ENCODE assay signal across 1 fruit fly cellular context in genomic region chr2L:9176114-9176553, dm6.
TF ChIP-seq lines count a peak whose summit lies in the region.

No protein-coding gene starts in this region.

TF ChIP-seq in whole organism, embryonic, 481 proteins besides CTCF, POLR2A, EP300 and RAD21 (continued from another document and continues in another):
- TF ChIP-seq Scr (GFP tag; IDR thresholded peaks at IDR 0.05; lab: Robert Waterston, UW; ENCODE audit: partially characterized antibody) (peak; percentile 49), sc (optimal IDR thresholded peaks at IDR 0.05; lab: Kevin White, UChicago) (no peak), sc (GFP tag; optimal IDR thresholded peaks at IDR 0.05; lab: Kevin White, UChicago) (no peak), CG9932 (GFP tag; IDR thresholded peaks at IDR 0.05; lab: Robert Waterston, UW) (no peak; the same call in 1 of the 2 replicates), fd64A (GFP tag; optimal IDR thresholded peaks at IDR 0.05; lab: Kevin White, UChicago) (peak; percentile 13), zf30C (GFP tag; optimal IDR thresholded peaks at IDR 0.05; lab: Kevin White, UChicago) (peak; percentile 42), h (optimal IDR thresholded peaks at IDR 0.05; lab: Kevin White, UChicago) (no peak), emc (GFP tag; optimal IDR thresholded peaks at IDR 0.05; lab: Kevin White, UChicago) (no peak), CG33557 (GFP tag; optimal IDR thresholded peaks at IDR 0.05; lab: Kevin White, UChicago) (peak; percentile 55), nau (GFP tag; optimal IDR thresholded peaks at IDR 0.05; lab: Kevin White, UChicago) (peak; percentile 63), gem (tag; optimal IDR thresholded peaks at IDR 0.05; lab: Kevin White, UChicago) (no peak), bsh (GFP tag; optimal IDR thresholded peaks at IDR 0.05; lab: Kevin White, UChicago) (peak in 1 of 2 experiments; percentile 70), YL-1 (GFP tag; optimal IDR thresholded peaks at IDR 0.05; lab: Kevin White, UChicago) (peak; percentile 9), CG6813 (GFP tag; optimal IDR thresholded peaks at IDR 0.05; lab: Kevin White, UChicago) (peak; percentile 53), CG1603 (tag; optimal IDR thresholded peaks at IDR 0.05; lab: Kevin White, UChicago) (peak; percentile 8), CG15514 (GFP tag; optimal IDR thresholded peaks at IDR 0.05; lab: Kevin White, UChicago) (peak; percentile 40), CG12299 (tag; optimal IDR thresholded peaks at IDR 0.05; lab: Kevin White, UChicago) (peak; percentile 37), klu (GFP tag; IDR thresholded peaks at IDR 0.05; lab: Robert Waterston, UW) (no peak), chn (GFP tag; optimal IDR thresholded peaks at IDR 0.05; lab: Kevin White, UChicago) (no peak), lab (GFP tag; optimal IDR thresholded peaks at IDR 0.05; lab: Kevin White, UChicago) (peak; percentile 57), CG13287 (GFP tag; IDR thresholded peaks at IDR 0.05; lab: Robert Waterston, UW; ENCODE audit: partially characterized antibody) (peak; percentile 60; the same call in 1 of the 2 replicates), Drgx (GFP tag; IDR thresholded peaks at IDR 0.05; lab: Robert Waterston, UW) (peak; percentile 80), CG6175 (GFP tag; IDR thresholded peaks at IDR 0.05; lab: Robert Waterston, UW) (no peak), Jarid2 (GFP tag; optimal IDR thresholded peaks at IDR 0.05; lab: Kevin White, UChicago) (peak; percentile 98), Hr51 (GFP tag; optimal IDR thresholded peaks at IDR 0.05; lab: Kevin White, UChicago) (peak; percentile 8 to 52), sens-2 (GFP tag; IDR thresholded peaks at IDR 0.05; lab: Robert Waterston, UW) (0 out of 2 replicates have a peak, but pooled peaks have one; percentile 5), CG10321 (GFP tag; IDR thresholded peaks at IDR 0.05; lab: Robert Waterston, UW) (peak; percentile 99), CG12659 (GFP tag; optimal IDR thresholded peaks at IDR 0.05; lab: Kevin White, UChicago) (peak; percentile 24), vvl (GFP tag; IDR thresholded peaks at IDR 0.05; lab: Robert Waterston, UW) (peak; percentile 73; the same call in 1 of the 2 replicates), CG10147 (GFP tag; optimal IDR thresholded peaks at IDR 0.05; lab: Kevin White, UChicago) (no peak), CG10979 (tag; optimal IDR thresholded peaks at IDR 0.05; lab: Kevin White, UChicago) (no peak), CG10274 (GFP tag; optimal IDR thresholded peaks at IDR 0.05; lab: Kevin White, UChicago) (no peak), so (GFP tag; IDR thresholded peaks at IDR 0.05; lab: Robert Waterston, UW) (peak; percentile 66; the same call in 2 of the 3 replicates), Antp (GFP tag; optimal IDR thresholded peaks at IDR 0.05; lab: Kevin White, UChicago) (no peak), bigmax (GFP tag; optimal IDR thresholded peaks at IDR 0.05; lab: Kevin White, UChicago) (no peak), fru (optimal IDR thresholded peaks at IDR 0.05; lab: Kevin White, UChicago) (no peak), nerfin-1 (tag; optimal IDR thresholded peaks at IDR 0.05; lab: Kevin White, UChicago) (peak; percentile 9), abd-A (tag; optimal IDR thresholded peaks at IDR 0.05; lab: Kevin White, UChicago) (peak; percentile 68), CG4328 (GFP tag; optimal IDR thresholded peaks at IDR 0.05; lab: Kevin White, UChicago) (no peak), CG11696 (GFP tag; IDR thresholded peaks at IDR 0.05; lab: Robert Waterston, UW) (peak; percentile 73), CG1233 (GFP tag; optimal IDR thresholded peaks at IDR 0.05; lab: Kevin White, UChicago) (peak; percentile 10), CG2712 (tag; optimal IDR thresholded peaks at IDR 0.05; lab: Kevin White, UChicago) (peak; percentile 18), CG2202 (tag; optimal IDR thresholded peaks at IDR 0.05; lab: Kevin White, UChicago) (no peak), pita (GFP tag; optimal IDR thresholded peaks at IDR 0.05; lab: Kevin White, UChicago) (no peak), sna (GFP tag; IDR thresholded peaks at IDR 0.05; lab: Robert Waterston, UW; ENCODE audit: partially characterized antibody) (peak; percentile 48; the same call in 1 of the 2 replicates), CG18011 (GFP tag; optimal IDR thresholded peaks at IDR 0.05; lab: Kevin White, UChicago) (peak; percentile 15), Nf-YA (GFP tag; IDR thresholded peaks at IDR 0.05; lab: Robert Waterston, UW) (no peak), eyg (GFP tag; optimal IDR thresholded peaks at IDR 0.05; lab: Kevin White, UChicago) (no peak), Med (GFP tag; lab: Kevin White, UChicago) (peak; percentile 91), z (GFP tag; IDR thresholded peaks at IDR 0.05; lab: Robert Waterston, UW) (no peak; the same call in 2 of the 3 replicates), MTF-1 (GFP tag; optimal IDR thresholded peaks at IDR 0.05; lab: Kevin White, UChicago; ENCODE audit: borderline replicate concordance) (peak; percentile 21), CG2116 (GFP tag; optimal IDR thresholded peaks at IDR 0.05; lab: Kevin White, UChicago) (peak; percentile 1), ara (GFP tag; IDR thresholded peaks at IDR 0.05; lab: Robert Waterston, UW) (0 out of 2 replicates have a peak, but pooled peaks have one; percentile 28), NFAT (GFP tag; IDR thresholded peaks at IDR 0.05; lab: Robert Waterston, UW) (no peak), cato (GFP tag; optimal IDR thresholded peaks at IDR 0.05; lab: Kevin White, UChicago; ENCODE audit: borderline replicate concordance) (no peak), unc-4 (GFP tag; IDR thresholded peaks at IDR 0.05; lab: Robert Waterston, UW; ENCODE audit: partially characterized antibody) (0 out of 2 replicates have a peak, but pooled peaks have one; percentile 13), peb (GFP tag; IDR thresholded peaks at IDR 0.05; lab: Robert Waterston, UW) (0 out of 2 replicates have a peak, but pooled peaks have one; percentile 33), Mad (GFP tag; optimal IDR thresholded peaks at IDR 0.05; lab: Kevin White, UChicago) (peak; percentile 19), wek (GFP tag; optimal IDR thresholded peaks at IDR 0.05; lab: Kevin White, UChicago) (peak; percentile 26), crc (GFP tag; optimal IDR thresholded peaks at IDR 0.05; lab: Kevin White, UChicago) (no peak), tio (GFP tag; optimal IDR thresholded peaks at IDR 0.05; lab: Kevin White, UChicago) (no peak), sr (GFP tag; IDR thresholded peaks at IDR 0.05; lab: Robert Waterston, UW) (no peak), CG3847 (GFP tag; IDR thresholded peaks at IDR 0.05; lab: Robert Waterston, UW) (peak; percentile 45; the same call in 1 of the 2 replicates), pan (optimal IDR thresholded peaks at IDR 0.05; lab: Kevin White, UChicago) (no peak), pan (GFP tag; optimal IDR thresholded peaks at IDR 0.05 in 1 of 2, IDR thresholded peaks at IDR 0.05 in 1 of 2) (peak in 1 of 2 experiments; percentile 49), CG4360 (GFP tag; IDR thresholded peaks at IDR 0.05; lab: Robert Waterston, UW) (peak; percentile 35; the same call in 1 of the 2 replicates), CG31224 (GFP tag; IDR thresholded peaks at IDR 0.05; lab: Robert Waterston, UW) (0 out of 2 replicates have a peak, but pooled peaks have one; percentile 4), CG2199 (GFP tag; IDR thresholded peaks at IDR 0.05; lab: Robert Waterston, UW) (peak; percentile 86; the same call in 1 of the 3 replicates), BtbVII (GFP tag; optimal IDR thresholded peaks at IDR 0.05; lab: Kevin White, UChicago) (peak; percentile 48), Aef1 (GFP tag; IDR thresholded peaks at IDR 0.05; lab: Robert Waterston, UW) (no peak), CG17829 (tag; optimal IDR thresholded peaks at IDR 0.05; lab: Kevin White, UChicago) (peak; percentile 47), Deaf1 (tag; optimal IDR thresholded peaks at IDR 0.05; lab: Kevin White, UChicago) (peak; percentile 60), tll (GFP tag; optimal IDR thresholded peaks at IDR 0.05; lab: Kevin White, UChicago) (peak in 1 of 2 experiments; percentile 10), ranshi (GFP tag; IDR thresholded peaks at IDR 0.05; lab: Robert Waterston, UW) (no peak), CG9876 (GFP tag; optimal IDR thresholded peaks at IDR 0.05; lab: Kevin White, UChicago) (no peak), bowl (GFP tag; IDR thresholded peaks at IDR 0.05; lab: Robert Waterston, UW) (peak; percentile 54; the same call in 1 of the 2 replicates), Dref (GFP tag; IDR thresholded peaks at IDR 0.05; lab: Robert Waterston, UW) (no peak), CG17385 (GFP tag; optimal IDR thresholded peaks at IDR 0.05; lab: Kevin White, UChicago) (peak; percentile 69), mirr (GFP tag; optimal IDR thresholded peaks at IDR 0.05; lab: Kevin White, UChicago) (peak; percentile 82), CG9797 (GFP tag; optimal IDR thresholded peaks at IDR 0.05; lab: Kevin White, UChicago) (no peak), unpg (GFP tag; optimal IDR thresholded peaks at IDR 0.05; lab: Kevin White, UChicago) (peak; percentile 24), CG15011 (GFP tag; optimal IDR thresholded peaks at IDR 0.05; lab: Kevin White, UChicago) (no peak), repo (GFP tag; optimal IDR thresholded peaks at IDR 0.05; lab: Kevin White, UChicago) (peak; percentile 20), dpn (GFP tag; optimal IDR thresholded peaks at IDR 0.05; lab: Kevin White, UChicago) (no peak), ssp (GFP tag; IDR thresholded peaks at IDR 0.05; lab: Robert Waterston, UW) (no peak), CG17802 (tag; optimal IDR thresholded peaks at IDR 0.05; lab: Kevin White, UChicago) (no peak), pzg (GFP tag; optimal IDR thresholded peaks at IDR 0.05; lab: Kevin White, UChicago) (no peak), hbn (GFP tag; IDR thresholded peaks at IDR 0.05; lab: Robert Waterston, UW; ENCODE audit: partially characterized antibody) (peak; percentile 41; the same call in 1 of the 2 replicates), chm (GFP tag; IDR thresholded peaks at IDR 0.05; lab: Robert Waterston, UW) (peak; percentile 88), caup (GFP tag; optimal IDR thresholded peaks at IDR 0.05; lab: Kevin White, UChicago; ENCODE audit: severe bottlenecking) (peak; percentile 55), row (GFP tag; IDR thresholded peaks at IDR 0.05; lab: Robert Waterston, UW) (no peak; the same call in 2 of the 3 replicates), CG12769 (tag; optimal IDR thresholded peaks at IDR 0.05; lab: Kevin White, UChicago) (peak; percentile 43), Pdp1 (GFP tag; optimal IDR thresholded peaks at IDR 0.05; lab: Kevin White, UChicago) (peak in 1 of 2 experiments; percentile 21), CG12219 (GFP tag; optimal IDR thresholded peaks at IDR 0.05; lab: Kevin White, UChicago) (peak; percentile 30), CG11456 (GFP tag; IDR thresholded peaks at IDR 0.05; lab: Robert Waterston, UW) (no peak), kah (GFP tag; optimal IDR thresholded peaks at IDR 0.05; lab: Kevin White, UChicago) (peak; percentile 76), Max (GFP tag; optimal IDR thresholded peaks at IDR 0.05; lab: Kevin White, UChicago) (peak; percentile 12), CG32767 (GFP tag; IDR thresholded peaks at IDR 0.05; lab: Robert Waterston, UW) (peak; percentile 66; the same call in 1 of the 2 replicates), sim (GFP tag; IDR thresholded peaks at IDR 0.05; lab: Robert Waterston, UW) (no peak), E2f2 (GFP tag; IDR thresholded peaks at IDR 0.05; lab: Robert Waterston, UW) (peak; percentile 16; the same call in 1 of the 2 replicates), CG14710 (tag; optimal IDR thresholded peaks at IDR 0.05; lab: Kevin White, UChicago) (no peak), Eip74EF (GFP tag; optimal IDR thresholded peaks at IDR 0.05; lab: Kevin White, UChicago) (peak in 1 of 2 experiments; percentile 53), CG31441 (GFP tag; IDR thresholded peaks at IDR 0.05; lab: Robert Waterston, UW) (peak; percentile 33; the same call in 1 of the 2 replicates), CG8290 (GFP tag; optimal IDR thresholded peaks at IDR 0.05; lab: Kevin White, UChicago) (no peak), CG8290 (tag; optimal IDR thresholded peaks at IDR 0.05; lab: Kevin White, UChicago) (peak; percentile 42 to 58), disco-r (GFP tag; optimal IDR thresholded peaks at IDR 0.05; lab: Kevin White, UChicago) (peak; percentile 50), CG13775 (GFP tag; optimal IDR thresholded peaks at IDR 0.05; lab: Kevin White, UChicago) (no peak), Awh (GFP tag; IDR thresholded peaks at IDR 0.05; lab: Robert Waterston, UW) (0 out of 2 replicates have a peak, but pooled peaks have one; percentile 11), CG8924 (tag; optimal IDR thresholded peaks at IDR 0.05; lab: Kevin White, UChicago) (peak; percentile 18), sob (GFP tag; IDR thresholded peaks at IDR 0.05; lab: Robert Waterston, UW) (peak; percentile 48; the same call in 1 of the 2 replicates), CG1529 (GFP tag; optimal IDR thresholded peaks at IDR 0.05; lab: Kevin White, UChicago) (no peak), CG17328 (GFP tag; IDR thresholded peaks at IDR 0.05; lab: Robert Waterston, UW) (0 out of 2 replicates have a peak, but pooled peaks have one; percentile 51), CG2120 (GFP tag; optimal IDR thresholded peaks at IDR 0.05; lab: Kevin White, UChicago) (no peak), D19A (tag; optimal IDR thresholded peaks at IDR 0.05; lab: Kevin White, UChicago) (peak; percentile 27), sug (tag; optimal IDR thresholded peaks at IDR 0.05; lab: Kevin White, UChicago) (peak; percentile 29), CG10431 (GFP tag; optimal IDR thresholded peaks at IDR 0.05; lab: Kevin White, UChicago) (peak; percentile 61), CG7839 (tag; optimal IDR thresholded peaks at IDR 0.05; lab: Kevin White, UChicago) (peak; percentile 22), vnd (GFP tag; IDR thresholded peaks at IDR 0.05; lab: Robert Waterston, UW; ENCODE audit: partially characterized antibody) (0 out of 3 replicates have a peak, but pooled peaks have one; percentile 16), CrebB (tag; optimal IDR thresholded peaks at IDR 0.05; lab: Kevin White, UChicago) (peak; percentile 73), kni (GFP tag; optimal IDR thresholded peaks at IDR 0.05; lab: Kevin White, UChicago) (peak; percentile 79), Ptx1 (GFP tag; IDR thresholded peaks at IDR 0.05; lab: Robert Waterston, UW) (no peak), CG11695 (GFP tag; IDR thresholded peaks at IDR 0.05; lab: Robert Waterston, UW) (peak; percentile 73; the same call in 2 of the 3 replicates), stwl (tag; optimal IDR thresholded peaks at IDR 0.05; lab: Kevin White, UChicago) (peak; percentile 19), crp (GFP tag; optimal IDR thresholded peaks at IDR 0.05; lab: Kevin White, UChicago) (peak in 1 of 2 experiments; percentile 37), CG34224 (GFP tag; IDR thresholded peaks at IDR 0.05; lab: Robert Waterston, UW; ENCODE audit: partially characterized antibody) (peak; percentile 79), Kr (GFP tag; optimal IDR thresholded peaks at IDR 0.05; lab: Kevin White, UChicago) (peak; percentile 7)
